Fruit fly (Drosophila melanogaster) whole organism, prepupa: ENCODE data around the gene CG33631.

Experiments used
- CG10669 ChIP-seq: fragments of 200-800 bp; sonication (Bioruptor generic); optimal IDR thresholded peaks from 3 replicates; lab custom pipeline; 2018; ENCODE audit warnings: missing biosample characterization, mild to moderate bottlenecking, missing genetic modification characterization, moderate library complexity
- CG15336 ChIP-seq: fragments of 200-800 bp; sonication (Bioruptor generic); IDR thresholded peaks from 2 replicates; pipeline ENCODE4 v1.3.6; 2022; ENCODE audit warnings: missing biosample characterization, missing genetic modification characterization
- CG16779 ChIP-seq: fragments of 200-800 bp; sonication (Bioruptor generic); optimal IDR thresholded peaks from 3 replicates; lab custom pipeline; 2017; ENCODE audit warnings: missing biosample characterization, mild to moderate bottlenecking, missing genetic modification characterization
- CG32006 ChIP-seq: fragments of 200-800 bp; sonication (Bioruptor generic); optimal IDR thresholded peaks from 3 replicates; lab custom pipeline; 2017; ENCODE audit warnings: missing biosample characterization, mild to moderate bottlenecking, missing genetic modification characterization
- CG34406 ChIP-seq: fragments of 200-800 bp; sonication (Bioruptor generic); optimal IDR thresholded peaks from 3 replicates; lab custom pipeline; 2016; ENCODE audit warnings: missing biosample characterization, missing genetic modification characterization
- CG3919 ChIP-seq: fragments of 200-800 bp; sonication (Bioruptor generic); optimal IDR thresholded peaks from 3 replicates; lab custom pipeline; 2016; ENCODE audit warnings: missing biosample characterization, missing genetic modification characterization
- CG6163 ChIP-seq: fragments of 200-800 bp; sonication (Bioruptor generic); IDR thresholded peaks from 3 replicates; pipeline ENCODE4 v1.3.6; 2022; ENCODE audit warnings: missing biosample characterization, missing genetic modification characterization
- CG6808 ChIP-seq: fragments of 200-800 bp; sonication (Bioruptor generic); optimal IDR thresholded peaks from 3 replicates; lab custom pipeline; 2017; ENCODE audit warnings: missing biosample characterization, missing genetic modification characterization, mild to moderate bottlenecking, moderate library complexity, missing genetic modification reagents
- CG6854 ChIP-seq: fragments of 200-800 bp; sonication (Bioruptor generic); optimal IDR thresholded peaks from 2 replicates; lab custom pipeline; 2017; ENCODE audit warnings: missing biosample characterization, mild to moderate bottlenecking, missing genetic modification characterization
- CG8119 ChIP-seq: fragments of 200-800 bp; sonication (Bioruptor generic); IDR thresholded peaks from 3 replicates; pipeline ENCODE4 v1.3.6; 2022; ENCODE audit warnings: missing biosample characterization, missing genetic modification characterization
- Eip75B ChIP-seq: fragments of 200-800 bp; sonication (Bioruptor generic); optimal IDR thresholded peaks from 3 replicates; lab custom pipeline; 2016; ENCODE audit warnings: missing biosample characterization, missing genetic modification characterization
- Eip78C ChIP-seq: fragments of 200-800 bp; sonication (Bioruptor generic); peaks from one replicate; lab custom pipeline; 2016; ENCODE audit warnings: missing biosample characterization, missing genetic modification characterization
- Eip93F ChIP-seq: fragments of 200-800 bp; sonication (Bioruptor generic); optimal IDR thresholded peaks from 2 replicates; lab custom pipeline; 2016; ENCODE audit warnings: missing biosample characterization, mild to moderate bottlenecking, missing genetic modification characterization
- Ets21C ChIP-seq: fragments of 200-800 bp; sonication (Bioruptor generic); optimal IDR thresholded peaks from 3 replicates; lab custom pipeline; 2016; ENCODE audit warnings: missing biosample characterization, missing genetic modification characterization
- Hr4 ChIP-seq: fragments of 200-800 bp; sonication (Bioruptor generic); optimal IDR thresholded peaks from 3 replicates; lab custom pipeline; 2016; ENCODE audit warnings: missing biosample characterization, missing genetic modification characterization
- Met ChIP-seq: fragments of 200-800 bp; sonication (Bioruptor generic); optimal IDR thresholded peaks from 3 replicates; lab custom pipeline; 2016; ENCODE audit warnings: missing biosample characterization, missing genetic modification characterization
- Sox14 ChIP-seq: fragments of 200-800 bp; sonication (Bioruptor generic); optimal IDR thresholded peaks from 3 replicates; lab custom pipeline; 2016; ENCODE audit warnings: missing biosample characterization, missing genetic modification characterization
- acj6 ChIP-seq: fragments of 200-800 bp; sonication (Bioruptor generic); optimal IDR thresholded peaks from 3 replicates; lab custom pipeline; 2016; ENCODE audit warnings: missing biosample characterization, missing genetic modification characterization
- cyc ChIP-seq: fragments of 200-800 bp; sonication (Bioruptor generic); optimal IDR thresholded peaks from 3 replicates; lab custom pipeline; 2016; ENCODE audit warnings: missing biosample characterization, missing genetic modification characterization
- dac ChIP-seq: fragments of 200-800 bp; sonication (Bioruptor generic); optimal IDR thresholded peaks from 2 replicates; lab custom pipeline; 2017; ENCODE audit warnings: missing biosample characterization, mild to moderate bottlenecking, missing genetic modification characterization
- dsx ChIP-seq: fragments of 200-800 bp; optimal IDR thresholded peaks from 3 replicates; lab custom pipeline; 2019; ENCODE audit warnings: missing biosample characterization, mild to moderate bottlenecking, missing genetic modification characterization, moderate library complexity; ENCODE audit not compliant: poor library complexity, severe bottlenecking
- eg ChIP-seq: fragments of 200-800 bp; sonication (Bioruptor generic); IDR thresholded peaks from 3 replicates; pipeline ENCODE4 v1.3.6; 2022; ENCODE audit warnings: missing biosample characterization, missing genetic modification characterization
- fd59A ChIP-seq: fragments of 200-800 bp; sonication (Bioruptor generic); optimal IDR thresholded peaks from 2 replicates; lab custom pipeline; 2017; ENCODE audit warnings: missing biosample characterization, mild to moderate bottlenecking, missing genetic modification characterization, missing genetic modification reagents
- fd85E ChIP-seq: fragments of 200-800 bp; sonication (Bioruptor generic); optimal IDR thresholded peaks from 3 replicates; lab custom pipeline; 2016; ENCODE audit warnings: missing biosample characterization, missing genetic modification characterization
- fkh ChIP-seq: fragments of 200-800 bp; sonication (Bioruptor generic); optimal IDR thresholded peaks from 3 replicates; lab custom pipeline; 2017; ENCODE audit warnings: missing biosample characterization, mild to moderate bottlenecking, missing genetic modification characterization, moderate library complexity
- net ChIP-seq: fragments of 200-800 bp; sonication (Bioruptor generic); optimal IDR thresholded peaks from 3 replicates; lab custom pipeline; 2016; ENCODE audit warnings: missing biosample characterization, missing genetic modification characterization
- pdm3 ChIP-seq: fragments of 200-800 bp; sonication (Bioruptor generic); optimal IDR thresholded peaks from 3 replicates; lab custom pipeline; 2016; ENCODE audit warnings: missing biosample characterization, missing genetic modification characterization
- salr ChIP-seq, 2 experiments: fragments of 200-800 bp; sonication (Bioruptor generic); optimal IDR thresholded peaks; 3 replicates each; lab custom pipeline; 2016 to 2018; ENCODE audit warnings: missing biosample characterization in 2 of 2, missing genetic modification characterization in 2 of 2, mild to moderate bottlenecking in 1 of 2
- ss ChIP-seq, 2 experiments: fragments of 200-800 bp; sonication (Bioruptor generic); optimal IDR thresholded peaks; 2 replicates in 1 of 2; 3 replicates in 1 of 2; lab custom pipeline; 2017 to 2018; ENCODE audit warnings: mild to moderate bottlenecking in 2 of 2, missing biosample characterization in 2 of 2, missing genetic modification characterization in 2 of 2, moderate library complexity in 1 of 2
- topi ChIP-seq: fragments of 200-800 bp; sonication (Bioruptor generic); optimal IDR thresholded peaks from 3 replicates; lab custom pipeline; 2016; ENCODE audit warnings: missing biosample characterization, missing genetic modification characterization
- vri ChIP-seq: fragments of 200-800 bp; sonication (Bioruptor generic); optimal IDR thresholded peaks from 3 replicates; lab custom pipeline; 2016; ENCODE audit warnings: missing biosample characterization, mild to moderate bottlenecking, missing genetic modification characterization

Gene CG33631

dm6 chr3R:10099401-10099848, 35.6 kb downstream of the CG33631 start:
- TF ChIP-seq Sox14 (GFP tag; lab: Kevin White, UChicago) (peak; percentile 21), fd85E (GFP tag; lab: Kevin White, UChicago) (no peak), vri (GFP tag; lab: Kevin White, UChicago) (peak; percentile 62), Eip93F (no peak), CG6163 (no peak), Ets21C (GFP tag; lab: Kevin White, UChicago) (no peak), CG10669 (GFP tag; lab: Kevin White, UChicago) (no peak), CG3919 (no peak), cyc (GFP tag; lab: Kevin White, UChicago) (no peak), dac (no peak)

- TF ChIP-seq salr (GFP tag; optimal IDR thresholded peaks at IDR 0.05; lab: Kevin White, UChicago) (no peak), fd59A (GFP tag; lab: Kevin White, UChicago) (no peak), Hr4 (no peak), CG15336 (GFP tag; lab: Robert Waterston, UW) (no peak), CG32006 (GFP tag; lab: Kevin White, UChicago) (no peak), cyc (GFP tag; lab: Kevin White, UChicago) (peak; percentile 11), fkh (GFP tag; lab: Kevin White, UChicago) (peak; percentile 30), CG3919 (peak; percentile 15), CG6163 (peak; percentile 48; the same call in 1 of the 3 replicates)
Observed at dm6 chr3R:10100498-10101196, 36.8 kb downstream of the CG33631 start.

- no peak for TF ChIP-seq Eip75B (GFP tag; lab: Kevin White, UChicago)
Observed at dm6 chr3R:10106796-10107195, 43.0 kb downstream of the CG33631 start.

- TF ChIP-seq pdm3 (GFP tag; lab: Kevin White, UChicago), result no peak
- TF ChIP-seq acj6 (GFP tag; lab: Kevin White, UChicago), result no peak
- peak; percentile 34 for TF ChIP-seq Eip78C
- TF ChIP-seq CG34406, result no peak
- peak; percentile 39; the same call in 1 of the 3 replicates for TF ChIP-seq CG6163
- TF ChIP-seq cyc (GFP tag; lab: Kevin White, UChicago), result no peak
Observed at dm6 chr3R:10108289-10108928, 44.6 kb downstream of the CG33631 start.

- TF ChIP-seq eg (GFP tag; lab: Robert Waterston, UW) (peak; percentile 4; the same call in 1 of the 3 replicates), Hr4 (no peak), Met (GFP tag; lab: Kevin White, UChicago) (no peak), fkh (GFP tag; lab: Kevin White, UChicago) (peak; percentile 40), fd85E (GFP tag; lab: Kevin White, UChicago) (peak; percentile 35), net (GFP tag; lab: Kevin White, UChicago) (peak; percentile 25), ss (GFP tag; optimal IDR thresholded peaks at IDR 0.05; lab: Kevin White, UChicago) (peak in 1 of 2 experiments; percentile 56), topi (GFP tag; lab: Kevin White, UChicago) (peak; percentile 10), Sox14 (GFP tag; lab: Kevin White, UChicago) (peak; percentile 42), CG6163 (no peak; the same call in 1 of the 3 replicates), CG8119 (peak; percentile 44; the same call in 1 of the 3 replicates), Eip75B (GFP tag; lab: Kevin White, UChicago) (no peak), CG6808 (GFP tag; lab: Kevin White, UChicago) (no peak), Eip93F (peak; percentile 3), CG16779 (tag; lab: Kevin White, UChicago) (peak; percentile 40), dsx (GFP tag; lab: Kevin White, UChicago) (peak; percentile 21), Eip78C (peak; percentile 32), CG6854 (GFP tag; lab: Kevin White, UChicago) (no peak)
Observed at dm6 chr3R:10109212-10109880, 45.5 kb downstream of the CG33631 start.
